Worm (Caenorhabditis elegans) whole organism, late embryonic: ENCODE results near the gene C45H4.14.

Experiments
- C38D4.7 ChIP-seq: fragments of 200-800 bp; sonication (Bioruptor generic); optimal IDR thresholded peaks from 2 replicates; lab custom pipeline; 2018; ENCODE audit warnings: mild to moderate bottlenecking, missing genetic modification characterization, moderate library complexity, missing compliant biosample characterization
- F13H6.1 ChIP-seq: sonication (generic microtip); optimal IDR thresholded peaks from 2 replicates; lab custom pipeline; 2016; ENCODE audit warnings: missing genetic modification characterization, missing compliant biosample characterization
- K02D7.2 ChIP-seq: sonication (generic microtip); optimal IDR thresholded peaks from 2 replicates; lab custom pipeline; 2017; ENCODE audit warnings: mild to moderate bottlenecking, missing genetic modification characterization, missing compliant biosample characterization
- Y22D7AL.16 ChIP-seq: sonication (generic microtip); optimal IDR thresholded peaks from 2 replicates; lab custom pipeline; 2016; ENCODE audit warnings: missing genetic modification characterization, missing compliant biosample characterization
- ahr-1 ChIP-seq: sonication (generic microtip); optimal IDR thresholded peaks from 2 replicates; lab custom pipeline; 2016; ENCODE audit warnings: missing genetic modification characterization, missing compliant biosample characterization
- ama-1 ChIP-seq: fragments of 150-350 bp; optimal IDR thresholded peaks from 2 replicates; lab custom pipeline; 2014
- ceh-18 ChIP-seq: sonication (generic microtip); optimal IDR thresholded peaks from 2 replicates; lab custom pipeline; 2016; ENCODE audit warnings: missing genetic modification characterization, missing compliant biosample characterization
- ceh-19 ChIP-seq: fragments of 200-800 bp; sonication (Bioruptor generic); optimal IDR thresholded peaks from 2 replicates; lab custom pipeline; 2018; ENCODE audit warnings: mild to moderate bottlenecking, missing genetic modification characterization, missing compliant biosample characterization
- ceh-22 ChIP-seq: sonication (generic microtip); optimal IDR thresholded peaks from 2 replicates; lab custom pipeline; 2017; ENCODE audit warnings: missing biosample characterization, missing genetic modification characterization
- ceh-24 ChIP-seq: sonication (generic microtip); optimal IDR thresholded peaks from 2 replicates; lab custom pipeline; 2016; ENCODE audit warnings: mild to moderate bottlenecking, missing genetic modification characterization, missing compliant biosample characterization
- dmd-4 ChIP-seq: sonication (generic microtip); optimal IDR thresholded peaks from 2 replicates; lab custom pipeline; 2016; ENCODE audit warnings: borderline replicate concordance, missing genetic modification characterization, missing compliant biosample characterization
- dve-1 ChIP-seq: sonication (generic microtip); optimal IDR thresholded peaks from 2 replicates; lab custom pipeline; 2017; ENCODE audit warnings: antibody characterized with exemption, mild to moderate bottlenecking, missing genetic modification characterization, missing compliant biosample characterization
- ets-4 ChIP-seq: sonication (generic microtip); optimal IDR thresholded peaks from 2 replicates; lab custom pipeline; 2016; ENCODE audit warnings: missing genetic modification characterization, missing compliant biosample characterization
- fkh-6 ChIP-seq: sonication (generic microtip); optimal IDR thresholded peaks from 2 replicates; lab custom pipeline; 2016; ENCODE audit warnings: missing genetic modification characterization, missing compliant biosample characterization
- gmeb-2 ChIP-seq: sonication (generic microtip); optimal IDR thresholded peaks from 2 replicates; lab custom pipeline; 2016; ENCODE audit warnings: missing genetic modification characterization, inconsistent platforms, missing compliant biosample characterization
- hlh-13 ChIP-seq: fragments of 200-800 bp; sonication (Bioruptor generic); optimal IDR thresholded peaks from 2 replicates; lab custom pipeline; 2018; ENCODE audit warnings: mild to moderate bottlenecking, missing genetic modification characterization, missing compliant biosample characterization
- hlh-6 ChIP-seq: sonication (generic microtip); optimal IDR thresholded peaks from 2 replicates; lab custom pipeline; 2016; ENCODE audit warnings: missing genotype, missing genetic modification characterization, missing compliant biosample characterization
- hlh-8 ChIP-seq: sonication (generic microtip); optimal IDR thresholded peaks from 2 replicates; lab custom pipeline; 2016; ENCODE audit warnings: missing genotype, missing genetic modification characterization, missing compliant biosample characterization
- lim-6 ChIP-seq: sonication (generic microtip); optimal IDR thresholded peaks from 2 replicates; lab custom pipeline; 2016; ENCODE audit warnings: missing genetic modification characterization, missing compliant biosample characterization
- lin-11 ChIP-seq: fragments of 200-800 bp; sonication (Bioruptor generic); optimal IDR thresholded peaks from 2 replicates; lab custom pipeline; 2018; ENCODE audit warnings: mild to moderate bottlenecking, missing genetic modification characterization, missing compliant biosample characterization
- mec-3 ChIP-seq: sonication (generic microtip); optimal IDR thresholded peaks from 2 replicates; lab custom pipeline; 2016; ENCODE audit warnings: borderline replicate concordance, missing genetic modification characterization, missing compliant biosample characterization
- npax-4 ChIP-seq: sonication (generic microtip); optimal IDR thresholded peaks from 2 replicates; lab custom pipeline; 2016; ENCODE audit warnings: missing genetic modification characterization, missing compliant biosample characterization
- pat-9 ChIP-seq: fragments of 200-800 bp; sonication (Bioruptor generic); optimal IDR thresholded peaks from 2 replicates; lab custom pipeline; 2018; ENCODE audit warnings: mild to moderate bottlenecking, missing genetic modification characterization, moderate library complexity, missing compliant biosample characterization
- pax-1 ChIP-seq: fragments of 150-350 bp; optimal IDR thresholded peaks from 2 replicates; lab custom pipeline; 2014; ENCODE audit warnings: missing biosample characterization, missing genetic modification characterization
- pha-4 ChIP-seq: fragments of 150-350 bp; optimal IDR thresholded peaks from 2 replicates; lab custom pipeline; 2018; ENCODE audit warnings: missing biosample characterization, missing genetic modification reagents, missing genetic modification characterization
- pqm-1 ChIP-seq: sonication (generic microtip); optimal IDR thresholded peaks from 2 replicates; lab custom pipeline; 2016; ENCODE audit warnings: missing genetic modification characterization, missing compliant biosample characterization
- sdc-2 ChIP-seq: sonication (generic microtip); optimal IDR thresholded peaks from 2 replicates; lab custom pipeline; 2016; ENCODE audit warnings: missing genotype, missing genetic modification characterization, missing compliant biosample characterization
- sox-2 ChIP-seq: fragments of 200-800 bp; sonication (Bioruptor generic); IDR thresholded peaks from 2 replicates; pipeline ENCODE4 v1.3.6; 2022; ENCODE audit warnings: missing genetic modification reagents, missing genetic modification characterization, missing compliant biosample characterization
- syd-9 ChIP-seq: sonication (generic microtip); optimal IDR thresholded peaks from 2 replicates; lab custom pipeline; 2016; ENCODE audit warnings: mild to moderate bottlenecking, missing genetic modification characterization, moderate library complexity, missing compliant biosample characterization
- tbx-2 ChIP-seq: sonication (generic microtip); optimal IDR thresholded peaks from 2 replicates; lab custom pipeline; 2016; ENCODE audit warnings: missing genetic modification characterization, missing compliant biosample characterization
- ttx-3 ChIP-seq: sonication (generic microtip); optimal IDR thresholded peaks from 2 replicates; lab custom pipeline; 2016; ENCODE audit warnings: missing genetic modification reagents, missing genetic modification characterization, missing compliant biosample characterization
- unc-3 ChIP-seq, 2 experiments: fragments of 200-800 bp in 1 of 2; sonication (Bioruptor generic) in 1 of 2; sonication (generic microtip) in 1 of 2; conservative IDR thresholded peaks in 1 of 2; optimal IDR thresholded peaks in 1 of 2; 2 replicates each; pipeline versions ENCODE4 v1.3.6 to Lab custom; 2016 to 2022; ENCODE audit warnings: missing compliant biosample characterization in 2 of 2, missing genetic modification characterization in 2 of 2, missing genetic modification reagents in 1 of 2
- unc-55 ChIP-seq: sonication (generic microtip); optimal IDR thresholded peaks from 2 replicates; lab custom pipeline; 2017; ENCODE audit warnings: missing biosample characterization, missing genetic modification reagents, missing genetic modification characterization
- unc-86 ChIP-seq: sonication (generic microtip); optimal IDR thresholded peaks from 2 replicates; lab custom pipeline; 2016; ENCODE audit warnings: missing genetic modification characterization, missing compliant biosample characterization
- ztf-16 ChIP-seq: sonication (generic microtip); optimal IDR thresholded peaks from 2 replicates; lab custom pipeline; 2017; ENCODE audit warnings: missing genetic modification characterization, missing compliant biosample characterization

Gene C45H4.14

DNA sequence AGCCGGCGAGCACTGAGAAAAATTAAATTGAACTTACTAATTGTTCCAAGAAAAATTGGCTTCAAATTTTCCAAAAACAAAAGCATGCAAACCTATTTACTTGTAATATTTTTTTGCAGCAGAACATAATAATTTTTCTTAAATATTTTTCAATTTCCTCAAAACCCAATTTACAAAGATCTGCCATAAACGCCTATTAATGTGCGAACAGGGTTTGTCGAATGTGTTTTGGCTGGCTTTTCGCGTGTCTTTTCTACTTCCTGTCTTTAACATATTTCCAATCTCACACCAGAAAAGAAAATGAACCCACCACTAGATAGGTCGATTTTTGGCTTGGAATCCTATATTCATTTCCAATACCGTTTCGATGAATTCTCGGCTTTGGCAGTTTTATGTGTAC is 16.0 kb upstream of the C45H4.14 start, which contains the start of gene C45H4.18:
Gene C45H4.18, plus strand, starts transcription at position 301 of the 400 bp plus-strand sequence.
- TF ChIP-seq K02D7.2 (tag; lab: Kevin White, UChicago) (no peak), pqm-1 (no peak), pha-4 (no peak), ceh-22 (no peak), unc-55 (no peak), sox-2 (GFP tag; lab: Robert Waterston, UW) (no peak), ama-1 (no peak), lim-6 (tag; lab: Kevin White, UChicago) (no peak), ceh-24 (tag; lab: Kevin White, UChicago) (no peak), lin-11 (tag; lab: Kevin White, UChicago) (no peak), pat-9 (no peak), ceh-19 (GFP tag; lab: Kevin White, UChicago) (no peak)

DNA sequence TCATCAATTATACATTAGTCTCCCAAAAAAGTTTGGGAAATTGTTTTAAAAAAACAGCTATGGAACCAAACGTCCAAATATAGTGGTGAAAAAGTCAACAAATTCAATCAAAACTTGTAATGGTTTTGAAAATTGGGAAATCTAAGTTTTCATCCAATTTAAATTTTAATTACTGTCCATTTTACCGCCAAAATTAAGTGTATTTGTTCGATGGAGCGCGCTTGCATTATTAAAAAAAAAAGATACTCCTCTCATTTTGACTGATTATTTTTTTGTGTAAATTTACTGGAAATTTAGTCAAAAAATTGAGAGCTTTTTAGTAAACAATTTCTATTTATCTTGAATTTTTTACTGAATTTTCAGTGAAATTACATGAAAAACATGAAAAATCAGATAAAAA is 15.2 kb upstream of the C45H4.14 start:
- TF ChIP-seq unc-55 = no peak
- TF ChIP-seq dve-1 = no peak
- TF ChIP-seq ztf-16 (tag; lab: Kevin White, UChicago) = no peak
- no peak for TF ChIP-seq pqm-1
- no peak for TF ChIP-seq C38D4.7 (GFP tag; lab: Kevin White, UChicago)
- TF ChIP-seq fkh-6 (tag; lab: Kevin White, UChicago) = no peak
- no peak for TF ChIP-seq hlh-13 (GFP tag; lab: Kevin White, UChicago)
- no peak for TF ChIP-seq F13H6.1 (tag; lab: Kevin White, UChicago)
- no peak for TF ChIP-seq ttx-3 (tag; lab: Kevin White, UChicago)

DNA sequence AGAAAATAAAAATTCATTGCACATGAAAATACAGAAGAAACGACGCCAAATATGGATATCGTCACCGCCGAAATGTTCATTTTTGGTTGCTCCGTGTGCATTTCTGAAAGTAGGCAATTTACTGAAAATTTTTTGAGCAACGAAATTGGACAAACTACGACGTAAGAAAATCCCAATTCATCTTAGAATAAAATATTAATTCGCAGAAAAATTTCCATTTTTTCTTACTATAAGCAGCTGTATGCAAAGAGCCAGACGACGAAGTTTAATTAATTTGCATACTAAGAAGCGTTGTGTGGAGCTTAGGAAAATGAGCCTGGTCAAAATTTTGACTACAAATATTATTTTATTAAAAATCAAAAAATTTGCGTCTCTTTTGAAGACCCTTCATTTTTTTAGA is 7.4 kb upstream of the C45H4.14 start, which contains the start of gene srbc-19:
Gene srbc-19, minus strand, starts transcription at position 101 of the 400 bp plus-strand sequence.
- TF ChIP-seq unc-3 (GFP tag; conservative IDR thresholded peaks at IDR 0.05; lab: Robert Waterston, UW) (no peak), unc-3 (tag; optimal IDR thresholded peaks at IDR 0.05; lab: Kevin White, UChicago) (no peak), gmeb-2 (no peak), unc-55 (no peak), ama-1 (no peak), hlh-8 (no peak), syd-9 (no peak), tbx-2 (no peak)

DNA sequence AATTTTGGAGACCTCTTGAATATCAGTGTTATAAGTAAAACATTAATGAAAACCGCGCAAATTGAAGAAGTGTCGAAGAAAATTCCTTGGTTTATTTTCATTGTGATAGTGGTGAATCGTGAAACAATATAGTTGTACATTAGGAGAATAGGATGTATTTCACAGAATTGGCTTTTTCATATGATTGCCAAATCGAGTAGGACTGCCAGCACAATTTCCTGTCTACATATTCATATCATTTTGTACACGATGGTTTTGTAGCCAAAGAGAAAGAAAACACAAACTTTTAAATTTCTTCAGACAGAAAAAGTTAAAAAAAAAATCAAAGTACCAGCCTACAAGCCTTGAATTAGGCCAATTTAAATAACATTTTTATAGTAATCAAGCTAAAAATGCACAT is 4.5 kb upstream of the C45H4.14 start, which contains the start of gene str-255:
Gene str-255, minus strand, starts transcription at position 101 of the 400 bp plus-strand sequence.
- TF ChIP-seq pax-1 (tag; lab: Kevin White, UChicago) (no peak), ceh-18 (tag; lab: Kevin White, UChicago) (no peak), npax-4 (tag; lab: Kevin White, UChicago) (no peak), mec-3 (tag; lab: Kevin White, UChicago) (no peak), unc-86 (tag; lab: Kevin White, UChicago) (no peak), unc-55 (no peak), hlh-13 (GFP tag; lab: Kevin White, UChicago) (no peak)

DNA sequence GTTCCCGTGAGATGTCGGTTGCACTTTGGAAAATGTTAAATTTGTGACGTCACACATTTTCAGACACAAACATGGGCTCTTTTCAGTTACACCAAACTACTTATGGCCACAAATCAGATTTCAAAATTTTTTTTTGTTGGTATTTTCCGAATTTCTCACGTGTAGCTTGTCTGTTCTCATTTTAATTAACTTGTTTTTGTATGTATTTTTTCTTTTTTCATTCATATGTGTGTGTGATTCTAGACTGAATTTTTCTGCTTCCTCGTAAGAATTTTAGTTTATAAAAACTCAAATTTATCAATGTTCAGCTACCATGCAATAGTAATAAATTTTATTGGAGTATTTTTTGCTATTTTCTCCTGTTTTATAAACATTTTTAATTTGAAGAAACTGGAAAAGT is 2.4 kb downstream of the C45H4.14 start, which contains the start of gene srbc-22:
Gene srbc-22, plus strand, starts transcription at position 301 of the 400 bp plus-strand sequence.
- no peak for TF ChIP-seq ama-1

DNA sequence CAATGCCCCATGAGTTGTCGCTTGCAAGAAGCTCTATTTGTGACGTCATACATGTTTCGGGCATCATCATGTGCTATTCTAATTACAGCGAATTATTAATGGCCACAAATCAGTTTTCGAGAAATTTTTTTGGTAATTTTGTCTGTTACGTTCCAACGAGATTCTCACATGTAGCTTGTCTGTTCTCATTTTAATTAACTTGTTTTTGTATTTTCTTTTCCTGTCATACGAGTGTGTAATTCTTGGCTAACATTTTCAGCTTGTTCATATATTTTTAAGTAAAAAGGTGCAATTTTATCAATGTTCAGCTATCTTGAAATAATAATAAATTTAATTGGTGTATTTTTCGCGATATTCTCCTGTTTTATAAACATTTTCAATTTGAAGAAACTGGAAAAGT is 4.0 kb downstream of the C45H4.14 start, which contains the start of gene srbc-21:
Gene srbc-21, plus strand, starts transcription at position 301 of the 400 bp plus-strand sequence.
- TF ChIP-seq Y22D7AL.16 (tag; lab: Kevin White, UChicago) = no peak
- TF ChIP-seq hlh-8 = no peak
- no peak for TF ChIP-seq sdc-2 (tag; lab: Kevin White, UChicago)
- no peak for TF ChIP-seq ahr-1
- TF ChIP-seq hlh-6 = no peak
- no peak for TF ChIP-seq unc-55
- TF ChIP-seq dmd-4 (tag; lab: Kevin White, UChicago) = no peak
- no peak for TF ChIP-seq ets-4 (tag; lab: Kevin White, UChicago)
